Fruit fly (Drosophila melanogaster): ENCODE results near the gene gammaTub23C.

dm6 chr2L:2924266-2924801 is 48.4 kb upstream of the gammaTub23C start:
- TF ChIP-seq Lpt (GFP tag; optimal IDR thresholded peaks at IDR 0.05) (peak; percentile 93), Sox15 (GFP tag; optimal IDR thresholded peaks at IDR 0.05) (no peak), CG7368 (GFP tag; optimal IDR thresholded peaks at IDR 0.05) (peak; percentile 75), vri (GFP tag; optimal IDR thresholded peaks at IDR 0.05) (peak; percentile 95), Ets21C (GFP tag; optimal IDR thresholded peaks at IDR 0.05) (peak; percentile 5), Gug (GFP tag; IDR thresholded peaks at IDR 0.05) (peak; percentile 85), CG8632 (GFP tag; optimal IDR thresholded peaks at IDR 0.05) (peak; percentile 85), CG8319 (GFP tag; optimal IDR thresholded peaks at IDR 0.05) (peak; percentile 64), svp (GFP tag) (peak; percentile 84), Hr4 (GFP tag; optimal IDR thresholded peaks at IDR 0.05) (peak; percentile 63), Met (GFP tag; optimal IDR thresholded peaks at IDR 0.05) (peak; percentile 59), Hr39 (GFP tag; optimal IDR thresholded peaks at IDR 0.05) (no peak)

Measured in whole organism, prepupa.